Worm (Caenorhabditis elegans) whole organism, L1 larva: Measurements from ENCODE around the gene C07A9.10.

Experiments
- efl-3 ChIP-seq: fragments of 200-800 bp; sonication (Bioruptor generic); optimal IDR thresholded peaks from 2 replicates; lab custom pipeline; 2018; ENCODE audit warnings: mild to moderate bottlenecking, missing genetic modification characterization, missing compliant biosample characterization
- egl-27 ChIP-seq, 2 experiments: fragments of 150-350 bp in 1 of 2; sonication (generic microtip); optimal IDR thresholded peaks; 3 replicates each; lab custom pipeline; 2017 to 2018; ENCODE audit warnings: missing biosample characterization in 2 of 2, missing genetic modification characterization in 2 of 2, missing genetic modification reagents in 2 of 2
- elt-3 ChIP-seq, 6 experiments: fragments of 150-350 bp in 1 of 6; sonication (generic microtip); optimal IDR thresholded peaks; 2 replicates each; lab custom pipeline; 2017 to 2018; ENCODE audit warnings: missing biosample characterization in 6 of 6, missing genetic modification characterization in 6 of 6, inconsistent platforms in 1 of 6
- isw-1 ChIP-seq: fragments of 200-800 bp; sonication (Bioruptor generic); IDR thresholded peaks from 2 replicates; pipeline ENCODE4 v1.3.6; 2022; ENCODE audit warnings: missing genetic modification characterization, missing compliant biosample characterization
- mep-1 ChIP-seq: fragments of 150-350 bp; optimal IDR thresholded peaks from 2 replicates; lab custom pipeline; 2014; ENCODE audit warnings: missing biosample characterization, missing genetic modification characterization
- skn-1 ChIP-seq: fragments of 150-350 bp; optimal IDR thresholded peaks from 2 replicates; lab custom pipeline; 2014; ENCODE audit warnings: missing biosample characterization, missing genetic modification characterization
- snpc-4 ChIP-seq: fragments of 150-350 bp; optimal IDR thresholded peaks from 2 replicates; lab custom pipeline; 2014; ENCODE audit warnings: missing biosample characterization, missing genetic modification characterization
- sup-37 ChIP-seq: fragments of 200-800 bp; sonication (Bioruptor generic); optimal IDR thresholded peaks from 2 replicates; lab custom pipeline; 2018; ENCODE audit warnings: mild to moderate bottlenecking, missing genetic modification characterization, missing compliant biosample characterization

- TF ChIP-seq efl-3 (GFP tag; lab: Kevin White, UChicago): no peak
- TF ChIP-seq isw-1 (GFP tag; lab: Robert Waterston, UW): no peak
- TF ChIP-seq egl-27 (tag; optimal IDR thresholded peaks at IDR 0.05; lab: Kevin White, UChicago): no peak
- TF ChIP-seq sup-37: no peak
- no peak for TF ChIP-seq snpc-4 (tag; lab: Kevin White, UChicago)
- no peak for TF ChIP-seq skn-1
- no peak for TF ChIP-seq mep-1
- no peak for TF ChIP-seq elt-3 (tag; optimal IDR thresholded peaks at IDR 0.05; lab: Kevin White, UChicago)
Observed at ce11 chrIII:9638159-9638754, 47.6 kb downstream of the C07A9.10 start.
